Worm (Caenorhabditis elegans): Measurements from ENCODE around the gene str-151.

DNA sequence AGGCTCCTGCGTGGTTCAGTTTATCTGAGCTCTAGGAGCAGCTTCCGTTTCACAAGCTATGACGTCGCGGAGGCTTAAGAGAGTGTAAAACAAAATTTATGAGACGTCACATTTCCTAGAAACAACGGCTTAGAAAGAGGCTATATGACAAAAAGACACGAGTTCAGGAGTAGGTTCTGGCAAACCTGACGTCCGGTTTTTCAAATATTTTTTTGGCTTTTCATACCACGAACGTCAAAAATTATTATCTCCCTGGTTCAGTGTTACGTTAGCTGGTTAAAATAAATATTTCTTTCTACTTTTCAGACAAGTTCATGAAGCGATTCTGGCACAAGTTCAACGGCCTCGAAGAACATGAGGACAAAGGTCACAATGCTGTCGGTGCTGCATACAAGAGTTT, 48.2 kb upstream of the str-151 start, which contains the start of gene F36D3.16:
- TF ChIP-seq him-1 (tag; optimal IDR thresholded peaks at IDR 0.05) = no peak
- TF ChIP-seq W03F9.2 (tag; optimal IDR thresholded peaks at IDR 0.05) = no peak
